Worm (Caenorhabditis elegans): Measurements from ENCODE around the gene twk-32.

Gene twk-32

ce11 chrV:13785767-13786166 is 10.7 kb upstream of the twk-32 start:
- TF ChIP-seq gmeb-2 (tag; optimal IDR thresholded peaks at IDR 0.05) (no peak), pqm-1 (tag; optimal IDR thresholded peaks at IDR 0.05) (no peak), Y22D7AL.16 (tag; optimal IDR thresholded peaks at IDR 0.05) (no peak), nhr-232 (tag; optimal IDR thresholded peaks at IDR 0.05) (no peak), ceh-19 (GFP tag; optimal IDR thresholded peaks at IDR 0.05) (no peak), T23F11.4 (GFP tag; optimal IDR thresholded peaks at IDR 0.05) (no peak), dve-1 (tag; optimal IDR thresholded peaks at IDR 0.05) (no peak), zip-5 (tag; optimal IDR thresholded peaks at IDR 0.05) (no peak), pha-4 (tag; optimal IDR thresholded peaks at IDR 0.05) (no peak), tbx-2 (tag; optimal IDR thresholded peaks at IDR 0.05) (no peak), ztf-16 (tag; optimal IDR thresholded peaks at IDR 0.05) (no peak), ceh-18 (tag; optimal IDR thresholded peaks at IDR 0.05) (no peak), ceh-22 (tag; optimal IDR thresholded peaks at IDR 0.05) (no peak), unc-42 (tag; optimal IDR thresholded peaks at IDR 0.05) (no peak), hlh-13 (GFP tag; optimal IDR thresholded peaks at IDR 0.05) (no peak), sdc-2 (tag; optimal IDR thresholded peaks at IDR 0.05) (no peak), ets-4 (tag; optimal IDR thresholded peaks at IDR 0.05) (no peak), sox-2 (GFP tag; IDR thresholded peaks at IDR 0.05) (no peak), fax-1 (tag; optimal IDR thresholded peaks at IDR 0.05) (no peak), hlh-30 (tag; optimal IDR thresholded peaks at IDR 0.05; ENCODE audit: insufficient read depth) (no peak)

DNA sequence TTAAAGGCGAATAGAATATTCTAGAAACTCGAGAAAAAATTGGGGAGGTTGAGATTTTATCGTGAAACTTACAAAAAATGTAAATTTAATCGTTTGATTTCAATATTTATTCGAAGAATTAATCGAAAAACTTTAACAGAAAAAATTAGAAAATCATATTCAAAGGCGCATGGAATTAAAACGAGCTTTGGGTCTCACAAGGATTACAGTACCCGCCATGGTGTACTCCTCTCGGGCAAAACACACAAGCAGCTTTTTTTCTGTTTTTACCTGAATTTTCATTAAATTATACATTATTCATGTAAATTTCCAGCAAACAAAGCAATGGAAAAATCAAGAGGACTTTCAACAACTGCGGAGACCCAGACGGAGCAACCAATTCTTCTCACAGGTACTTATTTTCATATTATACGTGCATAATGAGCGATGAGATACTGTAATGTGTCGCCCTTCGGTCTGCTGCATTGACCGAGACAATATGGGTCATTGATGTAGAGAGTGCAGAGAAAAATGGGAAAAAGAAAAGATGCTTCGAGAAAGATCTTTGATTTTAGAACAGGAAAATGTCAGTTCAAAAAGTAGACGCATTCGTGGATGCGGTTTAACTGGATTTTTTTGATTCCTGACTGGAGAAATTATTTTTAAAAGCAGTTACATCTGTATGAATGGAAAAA is 9.1 kb upstream of the twk-32 start, which contains the start of the genes F53C11.4 and F53C11.5:
TSS of gene F53C11.4 (minus strand) at position 128 of the 674 bp plus-strand sequence.
TSS of gene F53C11.5 (plus strand) at position 325 of the 674 bp plus-strand sequence.
- TF ChIP-seq ets-4 (tag; optimal IDR thresholded peaks at IDR 0.05) = peak; percentile 14
- TF ChIP-seq T23F11.4 (GFP tag; optimal IDR thresholded peaks at IDR 0.05) = no peak
- TF ChIP-seq tbx-2 (tag; optimal IDR thresholded peaks at IDR 0.05) = peak; percentile 14
- peak; percentile 12 for TF ChIP-seq elt-2 (tag; optimal IDR thresholded peaks at IDR 0.05)
- no peak for TF ChIP-seq nhr-11 (tag; optimal IDR thresholded peaks at IDR 0.05)
- TF ChIP-seq nhr-232 (tag; optimal IDR thresholded peaks at IDR 0.05) = no peak
- TF ChIP-seq ceh-31 (tag; optimal IDR thresholded peaks at IDR 0.05) = peak; percentile 14
- peak; percentile 60 for TF ChIP-seq nfya-1 (tag; optimal IDR thresholded peaks at IDR 0.05)
- TF ChIP-seq pros-1 (tag; optimal IDR thresholded peaks at IDR 0.05) = no peak
- no peak for TF ChIP-seq C08G9.2 (tag; optimal IDR thresholded peaks at IDR 0.05)
- no peak for TF ChIP-seq K09A11.1 (tag; optimal IDR thresholded peaks at IDR 0.05; ENCODE audit: insufficient read depth)

- no peak for TF ChIP-seq pat-9 (tag; optimal IDR thresholded peaks at IDR 0.05)
- no peak for TF ChIP-seq ceh-24 (tag; optimal IDR thresholded peaks at IDR 0.05)
- no peak for TF ChIP-seq ttx-3 (tag; optimal IDR thresholded peaks at IDR 0.05)
- no peak for TF ChIP-seq lin-11 (tag; optimal IDR thresholded peaks at IDR 0.05)
- no peak for TF ChIP-seq unc-42 (tag; optimal IDR thresholded peaks at IDR 0.05)
- no peak for TF ChIP-seq fkh-10 (GFP tag; optimal IDR thresholded peaks at IDR 0.05)
- TF ChIP-seq mec-3 (tag; optimal IDR thresholded peaks at IDR 0.05; ENCODE audit: borderline replicate concordance) = no peak
- no peak for TF ChIP-seq madf-2 (tag; optimal IDR thresholded peaks at IDR 0.05)
- no peak for TF ChIP-seq gmeb-2 (tag; optimal IDR thresholded peaks at IDR 0.05)
- no peak for TF ChIP-seq ceh-6 (GFP tag; optimal IDR thresholded peaks at IDR 0.05)
- TF ChIP-seq ceh-34 (tag; optimal IDR thresholded peaks at IDR 0.05) = no peak
- no peak for TF ChIP-seq ceh-14 (tag; optimal IDR thresholded peaks at IDR 0.05)
- no peak for TF ChIP-seq ceh-30 (tag; optimal IDR thresholded peaks at IDR 0.05)
- TF ChIP-seq ama-1 (optimal IDR thresholded peaks at IDR 0.05) = no peak
Observed at ce11 chrV:13787948-13788681, 8.3 kb upstream of the twk-32 start.

Data from whole organism, late embryonic.